Fruit fly (Drosophila melanogaster) whole organism, prepupa: Measurements from ENCODE around the gene CG42376.

ENCODE experiments used
- CG10669 ChIP-seq: fragments of 200-800 bp; sonication (Bioruptor generic); optimal IDR thresholded peaks from 3 replicates; lab custom pipeline; 2018; ENCODE audit warnings: missing biosample characterization, mild to moderate bottlenecking, missing genetic modification characterization, moderate library complexity
- CG11294 ChIP-seq: fragments of 200-800 bp; sonication (Bioruptor generic); IDR thresholded peaks from 2 replicates; pipeline ENCODE4 v1.3.6; 2022; ENCODE audit warnings: missing biosample characterization, missing genetic modification characterization
- CG11902 ChIP-seq: fragments of 200-800 bp; sonication (Bioruptor generic); optimal IDR thresholded peaks from 3 replicates; lab custom pipeline; 2016; ENCODE audit warnings: missing biosample characterization, missing genetic modification characterization
- CG1621 ChIP-seq: fragments of 200-800 bp; sonication (Bioruptor generic); optimal IDR thresholded peaks from 3 replicates; lab custom pipeline; 2018; ENCODE audit warnings: missing biosample characterization, mild to moderate bottlenecking, missing genetic modification characterization
- CG3032 ChIP-seq: fragments of 200-800 bp; optimal IDR thresholded peaks from 2 replicates; lab custom pipeline; 2019; ENCODE audit warnings: missing biosample characterization, mild to moderate bottlenecking, missing genetic modification characterization, moderate library complexity
- CG31627 ChIP-seq: fragments of 200-800 bp; sonication (Bioruptor generic); optimal IDR thresholded peaks from 3 replicates; lab custom pipeline; 2016; ENCODE audit warnings: missing biosample characterization, missing genetic modification characterization
- CG3919 ChIP-seq: fragments of 200-800 bp; sonication (Bioruptor generic); optimal IDR thresholded peaks from 3 replicates; lab custom pipeline; 2016; ENCODE audit warnings: missing biosample characterization, missing genetic modification characterization
- CG6854 ChIP-seq: fragments of 200-800 bp; sonication (Bioruptor generic); optimal IDR thresholded peaks from 2 replicates; lab custom pipeline; 2017; ENCODE audit warnings: missing biosample characterization, mild to moderate bottlenecking, missing genetic modification characterization
- CG7368 ChIP-seq: fragments of 200-800 bp; sonication (Bioruptor generic); optimal IDR thresholded peaks from 3 replicates; lab custom pipeline; 2016; ENCODE audit warnings: missing biosample characterization, missing genetic modification characterization
- CG8632 ChIP-seq: fragments of 200-800 bp; sonication (Bioruptor generic); optimal IDR thresholded peaks from 3 replicates; lab custom pipeline; 2016; ENCODE audit warnings: missing biosample characterization, missing genetic modification characterization
- Eip75B ChIP-seq: fragments of 200-800 bp; sonication (Bioruptor generic); optimal IDR thresholded peaks from 3 replicates; lab custom pipeline; 2016; ENCODE audit warnings: missing biosample characterization, missing genetic modification characterization
- Eip78C ChIP-seq: fragments of 200-800 bp; sonication (Bioruptor generic); peaks from one replicate; lab custom pipeline; 2016; ENCODE audit warnings: missing biosample characterization, missing genetic modification characterization
- Ets21C ChIP-seq: fragments of 200-800 bp; sonication (Bioruptor generic); optimal IDR thresholded peaks from 3 replicates; lab custom pipeline; 2016; ENCODE audit warnings: missing biosample characterization, missing genetic modification characterization
- Hr38 ChIP-seq: sonication (Bioruptor generic); optimal IDR thresholded peaks from 2 replicates; lab custom pipeline; 2016; ENCODE audit warnings: missing biosample characterization, missing genetic modification characterization
- Hr4 ChIP-seq: fragments of 200-800 bp; sonication (Bioruptor generic); optimal IDR thresholded peaks from 3 replicates; lab custom pipeline; 2016; ENCODE audit warnings: missing biosample characterization, missing genetic modification characterization
- Lpt ChIP-seq: fragments of 200-800 bp; sonication (Bioruptor generic); optimal IDR thresholded peaks from 3 replicates; lab custom pipeline; 2016; ENCODE audit warnings: missing biosample characterization, missing genetic modification characterization
- OdsH ChIP-seq: fragments of 200-800 bp; sonication (Bioruptor generic); optimal IDR thresholded peaks from 3 replicates; lab custom pipeline; 2016; ENCODE audit warnings: missing biosample characterization, missing genetic modification characterization
- Sox102F ChIP-seq: fragments of 200-800 bp; sonication (Bioruptor generic); optimal IDR thresholded peaks from 2 replicates; lab custom pipeline; 2016; ENCODE audit warnings: missing biosample characterization, mild to moderate bottlenecking, missing genetic modification characterization
- Sox14 ChIP-seq: fragments of 200-800 bp; sonication (Bioruptor generic); optimal IDR thresholded peaks from 3 replicates; lab custom pipeline; 2016; ENCODE audit warnings: missing biosample characterization, missing genetic modification characterization
- Sox15 ChIP-seq: fragments of 200-800 bp; sonication (Bioruptor generic); optimal IDR thresholded peaks from 3 replicates; lab custom pipeline; 2016; ENCODE audit warnings: missing biosample characterization, missing genetic modification characterization
- achi ChIP-seq: fragments of 200-800 bp; sonication (Bioruptor generic); optimal IDR thresholded peaks from 3 replicates; lab custom pipeline; 2016; ENCODE audit warnings: missing biosample characterization, missing genetic modification characterization
- acj6 ChIP-seq: fragments of 200-800 bp; sonication (Bioruptor generic); optimal IDR thresholded peaks from 3 replicates; lab custom pipeline; 2016; ENCODE audit warnings: missing biosample characterization, missing genetic modification characterization
- cyc ChIP-seq: fragments of 200-800 bp; sonication (Bioruptor generic); optimal IDR thresholded peaks from 3 replicates; lab custom pipeline; 2016; ENCODE audit warnings: missing biosample characterization, missing genetic modification characterization
- dac ChIP-seq: fragments of 200-800 bp; sonication (Bioruptor generic); optimal IDR thresholded peaks from 2 replicates; lab custom pipeline; 2017; ENCODE audit warnings: missing biosample characterization, mild to moderate bottlenecking, missing genetic modification characterization
- dsx ChIP-seq: fragments of 200-800 bp; optimal IDR thresholded peaks from 3 replicates; lab custom pipeline; 2019; ENCODE audit warnings: missing biosample characterization, mild to moderate bottlenecking, missing genetic modification characterization, moderate library complexity; ENCODE audit not compliant: poor library complexity, severe bottlenecking
- eg ChIP-seq: fragments of 200-800 bp; sonication (Bioruptor generic); IDR thresholded peaks from 3 replicates; pipeline ENCODE4 v1.3.6; 2022; ENCODE audit warnings: missing biosample characterization, missing genetic modification characterization
- esn ChIP-seq: fragments of 200-800 bp; sonication (Bioruptor generic); optimal IDR thresholded peaks from 2 replicates; lab custom pipeline; 2016; ENCODE audit warnings: missing biosample characterization, mild to moderate bottlenecking, missing genetic modification characterization, moderate library complexity
- fd59A ChIP-seq: fragments of 200-800 bp; sonication (Bioruptor generic); optimal IDR thresholded peaks from 2 replicates; lab custom pipeline; 2017; ENCODE audit warnings: missing biosample characterization, mild to moderate bottlenecking, missing genetic modification characterization, missing genetic modification reagents
- fd85E ChIP-seq: fragments of 200-800 bp; sonication (Bioruptor generic); optimal IDR thresholded peaks from 3 replicates; lab custom pipeline; 2016; ENCODE audit warnings: missing biosample characterization, missing genetic modification characterization
- fkh ChIP-seq: fragments of 200-800 bp; sonication (Bioruptor generic); optimal IDR thresholded peaks from 3 replicates; lab custom pipeline; 2017; ENCODE audit warnings: missing biosample characterization, mild to moderate bottlenecking, missing genetic modification characterization, moderate library complexity
- pdm3 ChIP-seq: fragments of 200-800 bp; sonication (Bioruptor generic); optimal IDR thresholded peaks from 3 replicates; lab custom pipeline; 2016; ENCODE audit warnings: missing biosample characterization, missing genetic modification characterization
- salr ChIP-seq, 2 experiments: fragments of 200-800 bp; sonication (Bioruptor generic); optimal IDR thresholded peaks; 3 replicates each; lab custom pipeline; 2016 to 2018; ENCODE audit warnings: missing biosample characterization in 2 of 2, missing genetic modification characterization in 2 of 2, mild to moderate bottlenecking in 1 of 2
- spab ChIP-seq: fragments of 200-800 bp; sonication (Bioruptor generic); optimal IDR thresholded peaks from 2 replicates; lab custom pipeline; 2017; ENCODE audit warnings: missing biosample characterization, mild to moderate bottlenecking, missing genetic modification characterization, missing genetic modification reagents
- ss ChIP-seq, 2 experiments: fragments of 200-800 bp; sonication (Bioruptor generic); optimal IDR thresholded peaks; 2 replicates in 1 of 2; 3 replicates in 1 of 2; lab custom pipeline; 2017 to 2018; ENCODE audit warnings: mild to moderate bottlenecking in 2 of 2, missing biosample characterization in 2 of 2, missing genetic modification characterization in 2 of 2, moderate library complexity in 1 of 2
- svp ChIP-seq: fragments of 200-800 bp; sonication (Bioruptor generic); peaks from one replicate; lab custom pipeline; 2016; ENCODE audit warnings: missing biosample characterization, missing genetic modification characterization
- topi ChIP-seq: fragments of 200-800 bp; sonication (Bioruptor generic); optimal IDR thresholded peaks from 3 replicates; lab custom pipeline; 2016; ENCODE audit warnings: missing biosample characterization, missing genetic modification characterization
- vri ChIP-seq: fragments of 200-800 bp; sonication (Bioruptor generic); optimal IDR thresholded peaks from 3 replicates; lab custom pipeline; 2016; ENCODE audit warnings: missing biosample characterization, mild to moderate bottlenecking, missing genetic modification characterization

Gene CG42376

dm6 chrX:278370-279096 is 23.9 kb downstream of the CG42376 start (continued):
- TF ChIP-seq Lpt (GFP tag; lab: Kevin White, UChicago), result peak; percentile 7
- no peak for TF ChIP-seq OdsH (GFP tag; lab: Kevin White, UChicago)
- TF ChIP-seq topi (GFP tag; lab: Kevin White, UChicago), result no peak
- no peak for TF ChIP-seq CG11902 (GFP tag; lab: Kevin White, UChicago)
- no peak for TF ChIP-seq fd59A (GFP tag; lab: Kevin White, UChicago)
- TF ChIP-seq achi (GFP tag; lab: Kevin White, UChicago), result no peak
- TF ChIP-seq CG8632, result no peak
- no peak for TF ChIP-seq pdm3
- TF ChIP-seq Hr4 (GFP tag; lab: Kevin White, UChicago), result peak; percentile 56
- no peak for TF ChIP-seq fd85E
- peak in 1 of 2 experiments; percentile 32 for TF ChIP-seq salr (GFP tag; optimal IDR thresholded peaks at IDR 0.05; lab: Kevin White, UChicago)
- no peak for TF ChIP-seq dac (GFP tag; lab: Kevin White, UChicago)
- no peak for TF ChIP-seq Sox102F (GFP tag; lab: Kevin White, UChicago)
- TF ChIP-seq vri (GFP tag; lab: Kevin White, UChicago), result no peak
- TF ChIP-seq fkh (GFP tag; lab: Kevin White, UChicago), result no peak
- no peak for TF ChIP-seq acj6 (GFP tag; lab: Kevin White, UChicago)
- peak; percentile 11 for TF ChIP-seq CG3919 (GFP tag; lab: Kevin White, UChicago)
- TF ChIP-seq spab (GFP tag; lab: Kevin White, UChicago), result no peak
- TF ChIP-seq eg (GFP tag; lab: Robert Waterston, UW), result no peak
- no peak for TF ChIP-seq Hr38 (GFP tag; lab: Kevin White, UChicago)
- TF ChIP-seq CG31627 (GFP tag; lab: Kevin White, UChicago), result peak; percentile 28
- TF ChIP-seq CG11294 (GFP tag; lab: Robert Waterston, UW), result no peak
- TF ChIP-seq esn (GFP tag; lab: Kevin White, UChicago), result no peak
- no peak for TF ChIP-seq Sox14 (GFP tag; lab: Kevin White, UChicago)
- no peak for TF ChIP-seq CG6854
- no peak for TF ChIP-seq dsx (GFP tag; lab: Kevin White, UChicago)
- no peak for TF ChIP-seq Eip75B (GFP tag; lab: Kevin White, UChicago)
- no peak for TF ChIP-seq CG3032 (tag; lab: Kevin White, UChicago)
- TF ChIP-seq svp (GFP tag; lab: Kevin White, UChicago), result no peak
- TF ChIP-seq CG7368 (GFP tag; lab: Kevin White, UChicago), result no peak
- TF ChIP-seq CG1621 (tag; lab: Kevin White, UChicago), result no peak
- TF ChIP-seq, all 60 proteins: peak for 12

dm6 chrX:279097-279727 is 24.5 kb downstream of the CG42376 start, which contains the start of the genes CG3777 and ewg:
TSS of gene CG3777 (plus strand) at chrX:279703.
TSS of gene ewg (minus strand) at chrX:279718.
- TF ChIP-seq cyc (GFP tag; lab: Kevin White, UChicago) (no peak), CG3032 (tag; lab: Kevin White, UChicago) (no peak), dsx (GFP tag; lab: Kevin White, UChicago) (no peak), salr (GFP tag; optimal IDR thresholded peaks at IDR 0.05; lab: Kevin White, UChicago) (no peak), CG10669 (no peak), svp (GFP tag; lab: Kevin White, UChicago) (peak; percentile 28), fkh (GFP tag; lab: Kevin White, UChicago) (peak; percentile 4), CG11902 (GFP tag; lab: Kevin White, UChicago) (no peak), Eip78C (GFP tag; lab: Kevin White, UChicago) (peak; percentile 47), vri (GFP tag; lab: Kevin White, UChicago) (no peak), fd59A (GFP tag; lab: Kevin White, UChicago) (no peak), ss (GFP tag; optimal IDR thresholded peaks at IDR 0.05; lab: Kevin White, UChicago) (peak; percentile 13 to 33), Sox102F (GFP tag; lab: Kevin White, UChicago) (peak; percentile 13), Hr38 (GFP tag; lab: Kevin White, UChicago) (no peak), Sox15 (GFP tag; lab: Kevin White, UChicago) (no peak), Ets21C (GFP tag; lab: Kevin White, UChicago) (no peak)
